Worm (Caenorhabditis elegans): ENCODE results near the gene C18A3.10.
A peak's percentile ranks its signal among the peaks of the same experiment; 100 is the strongest.

- TF ChIP-seq unc-62 (GFP tag; optimal IDR thresholded peaks at IDR 0.05) (no peak), lsy-2 (tag; optimal IDR thresholded peaks at IDR 0.05) (peak in 1 of 2 experiments; percentile 44), R02D3.7 (tag; optimal IDR thresholded peaks at IDR 0.05) (no peak), skn-1 (tag; optimal IDR thresholded peaks at IDR 0.05) (no peak), ztf-11 (tag; optimal IDR thresholded peaks at IDR 0.05) (no peak), zag-1 (tag; optimal IDR thresholded peaks at IDR 0.05) (no peak), snpc-4 (tag; optimal IDR thresholded peaks at IDR 0.05) (peak; percentile 59), unc-55 (GFP tag; optimal IDR thresholded peaks at IDR 0.05) (no peak), alr-1 (tag; optimal IDR thresholded peaks at IDR 0.05) (no peak), nhr-11 (tag; optimal IDR thresholded peaks at IDR 0.05) (no peak), lin-39 (tag; optimal IDR thresholded peaks at IDR 0.05) (no peak), nhr-23 (tag; optimal IDR thresholded peaks at IDR 0.05) (no peak), fos-1 (tag; optimal IDR thresholded peaks at IDR 0.05) (peak; percentile 32)
Measured at ce11 chrII:5698254-5698653, 17.4 kb downstream of the C18A3.10 start.

Data from whole organism, L2 larva.